Fruit fly (Drosophila melanogaster): ENCODE results near the gene HLH3B.
A peak's percentile ranks its signal among the peaks of the same experiment; 100 is the strongest.

HLH3B gene

dm6 chrX:2635075-2635643 lies 46.4 kb downstream of the HLH3B start (continued):
- TF ChIP-seq HLH3B (GFP tag; IDR thresholded peaks at IDR 0.05) (0 out of 2 replicates have a peak, but pooled peaks have one; percentile 11), Atf3 (GFP tag; optimal IDR thresholded peaks at IDR 0.05) (no peak), slou (GFP tag; optimal IDR thresholded peaks at IDR 0.05) (no peak), mirr (GFP tag; optimal IDR thresholded peaks at IDR 0.05) (no peak), CG1832 (GFP tag; optimal IDR thresholded peaks at IDR 0.05) (no peak), CG12744 (GFP tag; optimal IDR thresholded peaks at IDR 0.05) (no peak), MBD-R2 (GFP tag; IDR thresholded peaks at IDR 0.05) (no peak), jumu (GFP tag; optimal IDR thresholded peaks at IDR 0.05) (no peak), disco-r (GFP tag; optimal IDR thresholded peaks at IDR 0.05) (no peak), inv (GFP tag; IDR thresholded peaks at IDR 0.05; ENCODE audit: partially characterized antibody) (no peak), oc (tag; optimal IDR thresholded peaks at IDR 0.05) (no peak), CG18011 (GFP tag; optimal IDR thresholded peaks at IDR 0.05) (no peak), ewg (GFP tag; optimal IDR thresholded peaks at IDR 0.05) (no peak), CG6654 (GFP tag; optimal IDR thresholded peaks at IDR 0.05) (no peak), Meics (GFP tag; optimal IDR thresholded peaks at IDR 0.05) (no peak), odd (GFP tag; optimal IDR thresholded peaks at IDR 0.05) (no peak), CG11456 (GFP tag; IDR thresholded peaks at IDR 0.05) (no peak), Hsf (GFP tag; optimal IDR thresholded peaks at IDR 0.05) (peak; percentile 11), CG17361 (GFP tag; IDR thresholded peaks at IDR 0.05) (0 out of 3 replicates have a peak, but pooled peaks have one; percentile 11), Myb (GFP tag; optimal IDR thresholded peaks at IDR 0.05) (no peak), bbx (GFP tag; IDR thresholded peaks at IDR 0.05; ENCODE audit: partially characterized antibody) (no peak), so (GFP tag; IDR thresholded peaks at IDR 0.05) (no peak), grau (tag; optimal IDR thresholded peaks at IDR 0.05) (peak; percentile 11), slp2 (GFP tag; optimal IDR thresholded peaks at IDR 0.05) (no peak), CG2116 (GFP tag; optimal IDR thresholded peaks at IDR 0.05) (no peak), Asciz (GFP tag; optimal IDR thresholded peaks at IDR 0.05) (no peak), CG32767 (GFP tag; IDR thresholded peaks at IDR 0.05) (no peak), CG8089 (GFP tag; optimal IDR thresholded peaks at IDR 0.05) (no peak), Hey (tag; optimal IDR thresholded peaks at IDR 0.05) (no peak), her (GFP tag; optimal IDR thresholded peaks at IDR 0.05) (no peak), CG31224 (GFP tag; IDR thresholded peaks at IDR 0.05) (no peak), CG12155 (GFP tag; optimal IDR thresholded peaks at IDR 0.05) (no peak), crp (GFP tag; optimal IDR thresholded peaks at IDR 0.05) (no peak), CG14710 (tag; optimal IDR thresholded peaks at IDR 0.05) (no peak), CG10543 (GFP tag; optimal IDR thresholded peaks at IDR 0.05) (no peak), az2 (GFP tag; optimal IDR thresholded peaks at IDR 0.05) (no peak), CG31441 (GFP tag; IDR thresholded peaks at IDR 0.05) (no peak), CG13424 (tag; optimal IDR thresholded peaks at IDR 0.05) (no peak), nmo (GFP tag; optimal IDR thresholded peaks at IDR 0.05) (no peak)

- TF ChIP-seq Awh (GFP tag; IDR thresholded peaks at IDR 0.05) (no peak), HLHmδ (GFP tag; optimal IDR thresholded peaks at IDR 0.05) (peak; percentile 9), Hand (GFP tag; optimal IDR thresholded peaks at IDR 0.05) (no peak), kay (GFP tag; optimal IDR thresholded peaks at IDR 0.05) (no peak), CG14014 (GFP tag; IDR thresholded peaks at IDR 0.05) (no peak), Oli (tag; optimal IDR thresholded peaks at IDR 0.05) (no peak), ssp (GFP tag; IDR thresholded peaks at IDR 0.05) (no peak), onecut (GFP tag; IDR thresholded peaks at IDR 0.05) (no peak), CG13287 (GFP tag; IDR thresholded peaks at IDR 0.05; ENCODE audit: partially characterized antibody) (peak; percentile 49), Meics (GFP tag; optimal IDR thresholded peaks at IDR 0.05) (no peak), zfh1 (GFP tag; IDR thresholded peaks at IDR 0.05) (no peak), bsh (GFP tag; optimal IDR thresholded peaks at IDR 0.05) (no peak)
Measured at dm6 chrX:2633847-2634776, 47.4 kb downstream of the HLH3B start, which contains the start of gene sgg. Gene sgg (plus strand): TSS chrX:2633952.
